Fruit fly (Drosophila melanogaster): ENCODE data around the gene crp.
A peak's percentile ranks its signal among the peaks of the same experiment; 100 is the strongest.

crp gene

dm6 chr2L:16263723-16264122 is 23.8 kb downstream of the crp start (continued):
- TF ChIP-seq CG16779 (GFP tag; IDR thresholded peaks at IDR 0.05) (peak; percentile 32; the same call in 1 of the 2 replicates), Doc3 (GFP tag; IDR thresholded peaks at IDR 0.05; ENCODE audit: partially characterized antibody) (no peak), crol (GFP tag; IDR thresholded peaks at IDR 0.05) (peak; percentile 57; the same call in 1 of the 2 replicates), CG18011 (GFP tag; optimal IDR thresholded peaks at IDR 0.05) (peak; percentile 94)

- TF ChIP-seq kay (GFP tag; optimal IDR thresholded peaks at IDR 0.05) (peak; percentile 29), CG7556 (GFP tag; optimal IDR thresholded peaks at IDR 0.05) (peak; percentile 2), CG12391 (tag; optimal IDR thresholded peaks at IDR 0.05) (peak; percentile 18), zf30C (GFP tag; optimal IDR thresholded peaks at IDR 0.05) (peak; percentile 20), CG12659 (GFP tag; optimal IDR thresholded peaks at IDR 0.05) (peak; percentile 26), Sry-δ (GFP tag; optimal IDR thresholded peaks at IDR 0.05) (no peak), pzg (GFP tag; optimal IDR thresholded peaks at IDR 0.05) (peak; percentile 11), row (GFP tag; IDR thresholded peaks at IDR 0.05) (peak; percentile 26; the same call in 1 of the 3 replicates), CG2129 (GFP tag; IDR thresholded peaks at IDR 0.05; ENCODE audit: partially characterized antibody) (no peak), Mrtf (GFP tag; IDR thresholded peaks at IDR 0.05) (no peak), grau (tag; optimal IDR thresholded peaks at IDR 0.05) (peak; percentile 14), gcm (GFP tag; optimal IDR thresholded peaks at IDR 0.05) (no peak), CG14710 (tag; optimal IDR thresholded peaks at IDR 0.05) (peak; percentile 34), CTCF (GFP tag; optimal IDR thresholded peaks at IDR 0.05) (peak; percentile 37), Xbp1 (GFP tag; optimal IDR thresholded peaks at IDR 0.05) (peak; percentile 48), CG12769 (tag; optimal IDR thresholded peaks at IDR 0.05) (no peak), stwl (tag; optimal IDR thresholded peaks at IDR 0.05) (peak; percentile 46), gfzf (GFP tag; optimal IDR thresholded peaks at IDR 0.05) (peak; percentile 55), CG2712 (tag; optimal IDR thresholded peaks at IDR 0.05) (peak; percentile 1), HmgZ (tag; optimal IDR thresholded peaks at IDR 0.05) (peak; percentile 1), CG9797 (GFP tag; optimal IDR thresholded peaks at IDR 0.05) (peak; percentile 19), CG8388 (GFP tag; optimal IDR thresholded peaks at IDR 0.05) (peak; percentile 30), ewg (GFP tag; optimal IDR thresholded peaks at IDR 0.05) (peak; percentile 22), E2f2 (GFP tag; IDR thresholded peaks at IDR 0.05) (peak; percentile 77), Dp (GFP tag; optimal IDR thresholded peaks at IDR 0.05) (peak; percentile 70), peb (GFP tag; IDR thresholded peaks at IDR 0.05) (no peak), dm (GFP tag; optimal IDR thresholded peaks at IDR 0.05) (no peak), CG8924 (tag; optimal IDR thresholded peaks at IDR 0.05) (peak; percentile 27), ap (GFP tag; IDR thresholded peaks at IDR 0.05) (no peak), CG30431 (GFP tag; optimal IDR thresholded peaks at IDR 0.05) (no peak), CG2116 (GFP tag; optimal IDR thresholded peaks at IDR 0.05) (peak; percentile 2), CoRest (tag; optimal IDR thresholded peaks at IDR 0.05) (peak; percentile 59), CG12299 (tag; optimal IDR thresholded peaks at IDR 0.05) (peak; percentile 3), PHDP (tag; optimal IDR thresholded peaks at IDR 0.05) (no peak), BEAF-32 (GFP tag; optimal IDR thresholded peaks at IDR 0.05) (peak; percentile 9), Ssrp (tag; optimal IDR thresholded peaks at IDR 0.05) (peak; percentile 44), ato (GFP tag; IDR thresholded peaks at IDR 0.05; ENCODE audit: partially characterized antibody) (no peak), CG10267 (tag; optimal IDR thresholded peaks at IDR 0.05) (peak; percentile 26), trem (tag; optimal IDR thresholded peaks at IDR 0.05) (peak; percentile 31), Sry-β (GFP tag; optimal IDR thresholded peaks at IDR 0.05) (no peak), pho (GFP tag; optimal IDR thresholded peaks at IDR 0.05) (peak; percentile 17), CG30403 (GFP tag; optimal IDR thresholded peaks at IDR 0.05) (peak; percentile 16), CG5245 (GFP tag; optimal IDR thresholded peaks at IDR 0.05) (no peak), sd (tag; optimal IDR thresholded peaks at IDR 0.05) (peak; percentile 27)
Measured at dm6 chr2L:16261576-16262217, 25.8 kb downstream of the crp start, which contains the start of the genes twe and CG4935. twe (minus strand) TSS chr2L:16261877. CG4935 (plus strand) TSS chr2L:16262141.

Measured in whole organism, embryonic.